Worm (Caenorhabditis elegans): ENCODE data around the gene C14A4.9.

DNA sequence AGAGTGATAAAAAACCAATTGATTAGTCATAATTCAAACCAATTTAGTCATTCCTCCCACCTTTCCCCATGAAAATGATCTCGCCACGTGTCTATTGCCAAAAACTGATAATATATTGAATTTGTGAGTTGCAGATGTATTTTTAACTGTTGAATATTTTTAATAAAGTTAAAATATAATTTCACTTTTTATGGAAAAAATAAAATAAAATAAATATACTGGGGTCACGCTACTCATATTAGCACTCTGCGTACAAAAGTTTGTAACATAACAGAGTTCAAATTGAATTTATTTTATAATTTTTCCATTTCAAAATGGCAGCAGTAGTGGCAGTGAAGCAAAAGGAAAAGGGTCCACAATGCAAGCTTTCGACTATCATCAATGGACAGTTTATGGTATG lies 19.0 kb downstream of the C14A4.9 start, which contains the start of gene C14A4.13:
- TF ChIP-seq pha-4 (tag; optimal IDR thresholded peaks at IDR 0.05), result no peak
- TF ChIP-seq unc-39 (tag; optimal IDR thresholded peaks at IDR 0.05), result no peak
- no peak for TF ChIP-seq nhr-237 (tag; optimal IDR thresholded peaks at IDR 0.05)
